Fruit fly (Drosophila melanogaster) whole organism, embryonic: Measurements from ENCODE around the gene ham.

Experiments
- CG10431 ChIP-seq: fragments of 200-800 bp; sonication (Bioruptor generic); optimal IDR thresholded peaks from 3 replicates; lab custom pipeline; 2018; ENCODE audit warnings: missing biosample characterization, mild to moderate bottlenecking, missing genetic modification characterization
- Fer1 ChIP-seq: fragments of 200-800 bp; sonication (Bioruptor generic); optimal IDR thresholded peaks from 2 replicates; lab custom pipeline; 2017; ENCODE audit warnings: missing biosample characterization, mild to moderate bottlenecking, missing genetic modification characterization
- HmgD ChIP-seq: fragments of 200-800 bp; sonication (Bioruptor generic); optimal IDR thresholded peaks from 3 replicates; lab custom pipeline; 2016; ENCODE audit warnings: missing biosample characterization, missing genetic modification characterization
- Max ChIP-seq: fragments of 200-800 bp; sonication (Bioruptor generic); optimal IDR thresholded peaks from 2 replicates; lab custom pipeline; 2016; ENCODE audit warnings: missing biosample characterization, mild to moderate bottlenecking, missing genetic modification characterization
- odd ChIP-seq: fragments of 200-800 bp; sonication (Bioruptor generic); optimal IDR thresholded peaks from 2 replicates; lab custom pipeline; 2017; ENCODE audit warnings: missing biosample characterization, mild to moderate bottlenecking, missing genetic modification characterization
- pum ChIP-seq: fragments of 200-800 bp; sonication (Bioruptor generic); optimal IDR thresholded peaks from 2 replicates; lab custom pipeline; 2016; ENCODE audit warnings: missing biosample characterization, missing genetic modification characterization

- TF ChIP-seq HmgD (GFP tag; lab: Kevin White, UChicago) (no peak), CG10431 (no peak), Max (GFP tag; lab: Kevin White, UChicago) (no peak), pum (GFP tag; lab: Kevin White, UChicago) (no peak), odd (no peak), Fer1 (GFP tag; lab: Kevin White, UChicago) (no peak)
Observed at dm6 chr2L:18810960-18811642, 18.4 kb upstream of the ham start, which contains the start of the genes CG10570 and CG42502.
